Worm (Caenorhabditis elegans) whole organism, early embryonic: ENCODE results near the gene crn-4.

Experiments used
- B0310.2 ChIP-seq: sonication (generic microtip); optimal IDR thresholded peaks from 2 replicates; lab custom pipeline; 2016; ENCODE audit warnings: mild to moderate bottlenecking, missing genetic modification characterization, missing compliant biosample characterization
- ama-1 ChIP-seq: fragments of 150-350 bp; optimal IDR thresholded peaks from 2 replicates; lab custom pipeline; 2014

DNA sequence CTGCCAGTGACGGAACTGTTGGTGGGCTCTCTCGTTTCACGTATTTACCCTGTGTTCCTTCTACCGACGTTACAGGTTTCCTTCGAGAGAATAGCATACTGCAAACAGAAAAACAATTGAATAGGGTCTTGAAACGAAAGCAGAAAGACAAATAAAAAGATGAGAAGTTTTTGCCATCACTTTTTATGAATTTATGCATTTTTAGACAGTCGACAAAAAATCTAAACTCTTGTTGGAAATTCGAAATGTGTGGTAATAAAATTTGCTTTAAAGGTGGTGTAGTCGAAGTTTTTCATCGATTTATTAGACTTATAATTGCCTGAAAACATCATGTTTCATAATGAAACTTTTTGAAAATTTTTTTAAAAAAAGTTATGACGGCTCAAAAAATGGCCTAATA is 29.2 kb upstream of the crn-4 start, which contains the start of gene sav-1:
- TF ChIP-seq B0310.2 (no peak), ama-1 (lab: Kevin White, UChicago) (no peak)
